Fruit fly (Drosophila melanogaster) whole organism, embryonic: Measurements from ENCODE around the gene CG10576.
A peak's percentile ranks its signal among the peaks of the same experiment; 100 is the strongest.

Source experiments
- B-H2 ChIP-seq: fragments of 200-800 bp; sonication (Bioruptor generic); optimal IDR thresholded peaks from 2 replicates; lab custom pipeline; 2018; ENCODE audit warnings: missing biosample characterization, mild to moderate bottlenecking, missing genetic modification characterization
- CG10543 ChIP-seq: fragments of 200-800 bp; sonication (Bioruptor generic); optimal IDR thresholded peaks from 3 replicates; lab custom pipeline; 2017; ENCODE audit warnings: missing biosample characterization, mild to moderate bottlenecking, missing genetic modification characterization, moderate library complexity
- CG12155 ChIP-seq: fragments of 200-800 bp; sonication (Bioruptor generic); optimal IDR thresholded peaks from 3 replicates; lab custom pipeline; 2016; ENCODE audit warnings: missing biosample characterization, missing genetic modification characterization
- CG12299 ChIP-seq: fragments of 200-800 bp; sonication (Bioruptor generic); optimal IDR thresholded peaks from 2 replicates; lab custom pipeline; 2018; ENCODE audit warnings: missing biosample characterization, mild to moderate bottlenecking, missing genetic modification characterization
- CG12659 ChIP-seq: fragments of 200-800 bp; sonication (Bioruptor generic); optimal IDR thresholded peaks from 3 replicates; lab custom pipeline; 2017; ENCODE audit warnings: mild to moderate bottlenecking, missing biosample characterization, missing genetic modification reagents, missing genetic modification characterization
- CG12769 ChIP-seq: fragments of 200-800 bp; sonication (Bioruptor generic); optimal IDR thresholded peaks from 2 replicates; lab custom pipeline; 2019; ENCODE audit warnings: missing biosample characterization, mild to moderate bottlenecking, missing genetic modification characterization, moderate library complexity
- CG1529 ChIP-seq: fragments of 200-800 bp; sonication (Bioruptor generic); optimal IDR thresholded peaks from 3 replicates; lab custom pipeline; 2018; ENCODE audit warnings: missing biosample characterization, missing genetic modification characterization
- CG15601 ChIP-seq: fragments of 200-800 bp; sonication (Bioruptor generic); optimal IDR thresholded peaks from 3 replicates; lab custom pipeline; 2019; ENCODE audit warnings: missing biosample characterization, mild to moderate bottlenecking, missing genetic modification characterization, moderate library complexity
- CG17385 ChIP-seq: fragments of 200-800 bp; sonication (Bioruptor generic); optimal IDR thresholded peaks from 3 replicates; lab custom pipeline; 2018; ENCODE audit warnings: missing biosample characterization, mild to moderate bottlenecking, missing genetic modification characterization
- CG3281 ChIP-seq: fragments of 200-800 bp; sonication (Bioruptor generic); optimal IDR thresholded peaks from 3 replicates; lab custom pipeline; 2017; ENCODE audit warnings: missing biosample characterization, mild to moderate bottlenecking, missing genetic modification characterization
- CG33213 ChIP-seq: fragments of 200-800 bp; sonication (Bioruptor generic); optimal IDR thresholded peaks from 3 replicates; lab custom pipeline; 2016; ENCODE audit warnings: missing biosample characterization, missing genetic modification characterization
- CG3407 ChIP-seq: fragments of 200-800 bp; sonication (Bioruptor generic); optimal IDR thresholded peaks from 2 replicates; lab custom pipeline; 2018; ENCODE audit warnings: missing biosample characterization, mild to moderate bottlenecking, missing genetic modification characterization
- CG34376 ChIP-seq: fragments of 200-800 bp; sonication (Bioruptor generic); optimal IDR thresholded peaks from 2 replicates; lab custom pipeline; 2018; ENCODE audit warnings: missing biosample characterization, mild to moderate bottlenecking, missing genetic modification characterization
- CG4404 ChIP-seq: fragments of 200-800 bp; sonication (Bioruptor generic); IDR thresholded peaks from 2 replicates; pipeline ENCODE4 v1.3.6; 2022; ENCODE audit warnings: missing biosample characterization, missing genetic modification characterization
- CG6272 ChIP-seq: fragments of 200-800 bp; sonication (Bioruptor generic); IDR thresholded peaks from 2 replicates; pipeline ENCODE4 v1.3.6; 2022; ENCODE audit warnings: missing biosample characterization, missing genetic modification characterization
- CG8089 ChIP-seq: fragments of 200-800 bp; sonication (Bioruptor generic); optimal IDR thresholded peaks from 3 replicates; lab custom pipeline; 2016; ENCODE audit warnings: missing biosample characterization, missing genetic modification characterization
- CG9932 ChIP-seq: fragments of 200-800 bp; sonication (Bioruptor generic); IDR thresholded peaks from 2 replicates; pipeline ENCODE4 v1.3.6; 2022; ENCODE audit warnings: missing biosample characterization, missing genetic modification characterization
- Deaf1 ChIP-seq: fragments of 200-800 bp; optimal IDR thresholded peaks from 3 replicates; lab custom pipeline; 2019; ENCODE audit warnings: missing biosample characterization, mild to moderate bottlenecking, missing genetic modification characterization, moderate library complexity
- Dp ChIP-seq: fragments of 200-800 bp; sonication (Bioruptor generic); optimal IDR thresholded peaks from 2 replicates; lab custom pipeline; 2018; ENCODE audit warnings: missing biosample characterization, mild to moderate bottlenecking, missing genetic modification characterization, moderate library complexity
- E2f2 ChIP-seq: fragments of 200-800 bp; sonication (Bioruptor generic); IDR thresholded peaks from 2 replicates; pipeline ENCODE4 v1.3.6; 2022; ENCODE audit warnings: missing biosample characterization, missing genetic modification characterization
- HLH3B ChIP-seq: fragments of 200-800 bp; sonication (Bioruptor generic); IDR thresholded peaks from 2 replicates; pipeline ENCODE4 v1.3.6; 2022; ENCODE audit warnings: missing biosample characterization, missing genetic modification characterization
- Hand ChIP-seq: fragments of 200-800 bp; sonication (Bioruptor generic); optimal IDR thresholded peaks from 2 replicates; lab custom pipeline; 2017; ENCODE audit warnings: mild to moderate bottlenecking, missing biosample characterization, missing genetic modification reagents, missing genetic modification characterization
- Hey ChIP-seq: fragments of 200-800 bp; sonication (Bioruptor generic); optimal IDR thresholded peaks from 3 replicates; lab custom pipeline; 2018; ENCODE audit warnings: missing biosample characterization, mild to moderate bottlenecking, missing genetic modification characterization
- Hr78 ChIP-seq, 2 experiments: fragments of 200-800 bp in 1 of 2; fragments of >200 bp in 1 of 2; sonication (Bioruptor generic) in 1 of 2; optimal IDR thresholded peaks; 2 replicates each; lab custom pipeline; 2017 to 2019; ENCODE audit warnings: missing biosample characterization in 2 of 2, missing genetic modification characterization in 2 of 2, mild to moderate bottlenecking in 1 of 2, moderate library complexity in 1 of 2
- Med ChIP-seq: fragments of 200-800 bp; sonication (Bioruptor generic); peaks from one replicate; lab custom pipeline; 2016; ENCODE audit warnings: missing biosample characterization, missing genetic modification characterization, mild to moderate bottlenecking, inconsistent platforms, moderate library complexity
- NC2β ChIP-seq: fragments of 200-800 bp; sonication (Bioruptor generic); optimal IDR thresholded peaks from 2 replicates; lab custom pipeline; 2016; ENCODE audit warnings: missing biosample characterization, missing genetic modification characterization
- Stat92E ChIP-seq, 3 experiments: fragments of >200 bp in 2 of 3; fragments of 200-800 bp in 1 of 3; sonication (Bioruptor generic) in 1 of 3; optimal IDR thresholded peaks; 2 replicates each; lab custom pipeline; 2017 to 2019; ENCODE audit warnings: missing biosample characterization in 3 of 3, missing genetic modification characterization in 3 of 3, mild to moderate bottlenecking in 1 of 3, moderate library complexity in 1 of 3
- TFAM ChIP-seq: fragments of 200-800 bp; sonication (Bioruptor generic); optimal IDR thresholded peaks from 2 replicates; lab custom pipeline; 2017; ENCODE audit warnings: missing biosample characterization, missing genetic modification characterization, inconsistent platforms
- Taf1 ChIP-seq: fragments of 200-800 bp; sonication (Bioruptor generic); IDR thresholded peaks from 2 replicates; pipeline ENCODE4 v1.3.6; 2022; ENCODE audit warnings: missing biosample characterization, missing genetic modification characterization
- amos ChIP-seq: fragments of 200-800 bp; sonication (Bioruptor generic); IDR thresholded peaks from 2 replicates; pipeline ENCODE4 v1.3.6; 2022; ENCODE audit warnings: missing biosample characterization, missing genetic modification characterization; ENCODE audit not compliant: partially characterized antibody
- ap ChIP-seq: fragments of 200-800 bp; sonication (Bioruptor generic); IDR thresholded peaks from 2 replicates; pipeline ENCODE4 v1.3.6; 2022; ENCODE audit warnings: missing biosample characterization, missing genetic modification characterization
- ewg ChIP-seq: fragments of 200-800 bp; sonication (Bioruptor generic); optimal IDR thresholded peaks from 3 replicates; lab custom pipeline; 2017; ENCODE audit warnings: mild to moderate bottlenecking, missing biosample characterization, missing genetic modification reagents, missing genetic modification characterization
- fd64A ChIP-seq: fragments of 200-800 bp; sonication (Bioruptor generic); optimal IDR thresholded peaks from 3 replicates; lab custom pipeline; 2018; ENCODE audit warnings: missing biosample characterization, mild to moderate bottlenecking, missing genetic modification characterization
- grn ChIP-seq: fragments of 200-800 bp; sonication (Bioruptor generic); optimal IDR thresholded peaks from 3 replicates; lab custom pipeline; 2017; ENCODE audit warnings: missing biosample characterization, missing genetic modification characterization
- gro ChIP-seq: fragments of 200-800 bp; sonication (Bioruptor generic); optimal IDR thresholded peaks from 2 replicates; lab custom pipeline; 2016; ENCODE audit warnings: missing biosample characterization, missing genetic modification characterization
- inv ChIP-seq: fragments of 200-800 bp; sonication (Bioruptor generic); IDR thresholded peaks from 2 replicates; pipeline ENCODE4 v1.3.6; 2022; ENCODE audit warnings: missing biosample characterization, missing genetic modification characterization; ENCODE audit not compliant: partially characterized antibody
- kah ChIP-seq: fragments of 200-800 bp; sonication (Bioruptor generic); optimal IDR thresholded peaks from 2 replicates; lab custom pipeline; 2018; ENCODE audit warnings: missing biosample characterization, mild to moderate bottlenecking, missing genetic modification characterization
- kay ChIP-seq: fragments of 200-800 bp; sonication (Bioruptor generic); optimal IDR thresholded peaks from 2 replicates; lab custom pipeline; 2016; ENCODE audit warnings: missing biosample characterization, missing genetic modification characterization
- prd ChIP-seq, 3 experiments: fragments of >200 bp in 2 of 3; fragments of 200-800 bp in 1 of 3; sonication (Bioruptor generic) in 1 of 3; optimal IDR thresholded peaks in 2 of 3; IDR thresholded peaks in 1 of 3; 2 replicates in 2 of 3; 3 replicates in 1 of 3; pipeline versions ENCODE4 v1.3.6 to Lab custom; 2017 to 2022; ENCODE audit warnings: missing biosample characterization in 1 of 3, missing genetic modification characterization in 1 of 3
- pzg ChIP-seq: fragments of 200-800 bp; sonication (Bioruptor generic); optimal IDR thresholded peaks from 3 replicates; lab custom pipeline; 2018; ENCODE audit warnings: missing biosample characterization, mild to moderate bottlenecking, missing genetic modification characterization, moderate library complexity
- repo ChIP-seq: fragments of 200-800 bp; sonication (Bioruptor generic); optimal IDR thresholded peaks from 2 replicates; lab custom pipeline; 2016; ENCODE audit warnings: missing biosample characterization, missing genetic modification characterization
- salm ChIP-seq: fragments of 200-800 bp; sonication (Bioruptor generic); optimal IDR thresholded peaks from 2 replicates; lab custom pipeline; 2018; ENCODE audit warnings: missing biosample characterization, mild to moderate bottlenecking, missing genetic modification characterization
- slbo ChIP-seq: fragments of 200-800 bp; sonication (Bioruptor generic); IDR thresholded peaks from 2 replicates; pipeline ENCODE4 v1.3.6; 2022; ENCODE audit warnings: missing biosample characterization, missing genetic modification characterization
- sug ChIP-seq: fragments of 200-800 bp; optimal IDR thresholded peaks from 2 replicates; lab custom pipeline; 2019; ENCODE audit warnings: missing biosample characterization, mild to moderate bottlenecking, missing genetic modification characterization, moderate library complexity
- tin ChIP-seq: fragments of 200-800 bp; sonication (Bioruptor generic); optimal IDR thresholded peaks from 3 replicates; lab custom pipeline; 2016; ENCODE audit warnings: missing biosample characterization, missing genetic modification characterization
- ttk ChIP-seq: fragments of 200-800 bp; sonication (Bioruptor generic); IDR thresholded peaks from 2 replicates; pipeline ENCODE4 v2.1.2; 2022; ENCODE audit warnings: missing biosample characterization, missing genetic modification characterization

CG10576 gene

DNA sequence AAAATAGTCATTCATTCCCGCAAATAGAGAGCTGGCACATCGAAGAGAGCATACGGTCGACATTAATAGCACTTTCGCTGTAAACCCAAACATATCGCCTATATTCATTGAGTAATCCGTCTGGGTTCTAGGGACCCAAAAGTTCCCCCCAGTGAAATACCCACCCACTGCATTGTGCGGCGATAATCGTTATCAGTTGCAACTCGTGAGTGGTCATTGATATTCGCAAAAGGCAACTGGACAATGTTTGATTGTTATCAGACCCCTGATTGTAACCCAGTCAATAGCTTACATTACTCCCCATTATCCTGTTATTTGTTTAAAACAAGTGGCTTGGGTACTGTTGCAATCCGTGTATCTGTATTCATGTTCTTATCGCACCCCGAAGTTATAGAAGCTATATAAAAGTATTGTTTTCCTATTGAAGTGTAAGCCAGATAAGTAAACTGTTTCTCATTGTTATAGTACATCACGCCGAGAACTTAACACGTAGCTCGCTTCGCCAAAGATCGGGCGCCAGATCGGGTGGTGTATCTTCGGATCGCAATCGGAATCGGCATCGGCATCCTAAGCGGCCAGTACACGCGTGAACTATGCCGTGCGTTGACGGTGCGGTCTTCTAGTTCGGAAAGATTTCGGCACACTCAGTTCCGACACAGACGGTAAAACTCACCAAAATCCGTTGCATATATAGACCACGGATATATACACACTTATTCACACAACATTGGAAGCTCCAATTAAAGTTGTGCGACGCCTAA lies 11.7 kb downstream of the CG10576 start:
- TF ChIP-seq gro (GFP tag; lab: Kevin White, UChicago) (peak; percentile 3), ewg (GFP tag; lab: Kevin White, UChicago) (no peak), Hey (no peak), pzg (GFP tag; lab: Kevin White, UChicago) (no peak), CG3281 (GFP tag; lab: Kevin White, UChicago) (no peak), CG10543 (GFP tag; lab: Kevin White, UChicago) (peak; percentile 18), CG9932 (GFP tag; lab: Robert Waterston, UW) (0 out of 2 replicates have a peak, but pooled peaks have one; percentile 6), Hr78 (GFP tag; optimal IDR thresholded peaks at IDR 0.05; lab: Kevin White, UChicago) (peak in 1 of 2 experiments; percentile 47), sug (peak; percentile 30), CG34376 (GFP tag; lab: Kevin White, UChicago) (peak; percentile 3), Med (GFP tag; lab: Kevin White, UChicago) (peak; percentile 48), grn (GFP tag; lab: Kevin White, UChicago) (peak; percentile 60), E2f2 (peak; percentile 7; the same call in 1 of the 2 replicates), CG33213 (GFP tag; lab: Kevin White, UChicago) (no peak), slbo (no peak), B-H2 (peak; percentile 16), Deaf1 (tag; lab: Kevin White, UChicago) (peak; percentile 96)

DNA sequence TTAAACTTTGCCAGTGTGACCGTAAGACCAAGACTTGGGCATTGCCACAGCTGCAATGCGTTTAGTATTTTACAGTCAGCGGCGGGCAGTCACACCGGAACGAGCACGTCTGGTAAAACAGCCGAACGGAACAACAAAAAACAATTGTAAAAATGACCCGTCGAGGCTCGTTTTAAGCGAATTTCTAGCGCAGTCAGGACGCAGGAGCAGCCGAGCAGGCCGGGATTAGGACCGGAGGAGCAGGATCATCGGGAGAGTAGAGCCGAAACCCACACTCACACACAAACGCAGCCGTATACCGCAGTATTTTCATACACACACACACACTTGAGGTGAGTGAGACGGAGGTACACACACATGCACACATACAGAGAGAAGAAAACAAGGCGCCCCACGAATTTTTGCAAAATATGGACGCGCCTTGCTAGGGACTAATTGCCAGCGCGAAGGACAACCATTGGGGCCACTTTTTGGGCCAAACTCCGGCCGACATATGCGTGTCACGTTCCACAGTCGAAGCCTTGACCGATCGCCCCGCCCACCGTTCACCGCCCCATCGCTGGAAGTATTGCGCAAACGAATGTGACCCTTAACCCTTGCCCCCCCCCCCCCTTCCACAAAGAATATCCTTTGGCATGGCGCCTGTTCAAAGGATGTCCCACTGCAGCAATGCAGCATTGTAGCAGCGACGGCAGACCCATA lies 12.4 kb downstream of the CG10576 start, which contains the start of gene Usp47:
Gene Usp47, plus strand, starts transcription at position 71 of the 702 bp plus-strand sequence.
- no peak for TF ChIP-seq Hand (GFP tag; lab: Kevin White, UChicago)
- TF ChIP-seq CG1529: no peak
- TF ChIP-seq HLH3B (GFP tag; lab: Robert Waterston, UW): no peak
- TF ChIP-seq TFAM (GFP tag; lab: Kevin White, UChicago): no peak
- TF ChIP-seq Taf1 (GFP tag; lab: Robert Waterston, UW): no peak
- TF ChIP-seq inv (GFP tag; lab: Robert Waterston, UW): no peak
- TF ChIP-seq CG12299 (tag; lab: Kevin White, UChicago): peak; percentile 16
- no peak for TF ChIP-seq ap (GFP tag; lab: Robert Waterston, UW)
- TF ChIP-seq amos (GFP tag; lab: Robert Waterston, UW): peak; percentile 27; the same call in 1 of the 2 replicates
- no peak for TF ChIP-seq CG8089 (GFP tag; lab: Kevin White, UChicago)
- no peak for TF ChIP-seq CG4404 (GFP tag; lab: Robert Waterston, UW)
- no peak for TF ChIP-seq salm
- TF ChIP-seq Dp: peak; percentile 54
- TF ChIP-seq NC2β (GFP tag; lab: Kevin White, UChicago): peak; percentile 34
- no peak for TF ChIP-seq prd (optimal IDR thresholded peaks at IDR 0.05; lab: Kevin White, UChicago)
- TF ChIP-seq prd (GFP tag; IDR thresholded peaks at IDR 0.05; lab: Robert Waterston, UW): no peak
- TF ChIP-seq CG17385 (GFP tag; lab: Kevin White, UChicago): no peak
- no peak for TF ChIP-seq CG12155
- TF ChIP-seq fd64A: no peak
- TF ChIP-seq CG15601: no peak
- TF ChIP-seq kah (GFP tag; lab: Kevin White, UChicago): no peak
- TF ChIP-seq CG6272 (GFP tag; lab: Robert Waterston, UW): no peak
- no peak for TF ChIP-seq CG12769 (tag; lab: Kevin White, UChicago)
- TF ChIP-seq CG12659: peak; percentile 38
- TF ChIP-seq kay (GFP tag; lab: Kevin White, UChicago): no peak
- TF ChIP-seq Stat92E (GFP tag; optimal IDR thresholded peaks at IDR 0.05; lab: Kevin White, UChicago): peak in 1 of 3 experiments; percentile 29
- no peak for TF ChIP-seq tin (GFP tag; lab: Kevin White, UChicago)
- TF ChIP-seq CG34376 (GFP tag; lab: Kevin White, UChicago): peak; percentile 36
- no peak for TF ChIP-seq CG3281 (GFP tag; lab: Kevin White, UChicago)
- TF ChIP-seq CG3407 (GFP tag; lab: Kevin White, UChicago): no peak
- TF ChIP-seq ttk: no peak
- peak; percentile 21 for TF ChIP-seq repo
